Fruit fly (Drosophila melanogaster) whole organism, embryonic: ENCODE results near the gene CG12477.

ENCODE experiments used
- Bdp1 ChIP-seq: fragments of 200-800 bp; sonication (Bioruptor generic); optimal IDR thresholded peaks from 3 replicates; lab custom pipeline; 2016; ENCODE audit warnings: missing biosample characterization, missing genetic modification characterization
- CG10654 ChIP-seq: fragments of 200-800 bp; sonication (Bioruptor generic); optimal IDR thresholded peaks from 2 replicates; lab custom pipeline; 2016; ENCODE audit warnings: missing biosample characterization, missing genetic modification characterization
- CG11398 ChIP-seq: fragments of 200-800 bp; sonication (Bioruptor generic); optimal IDR thresholded peaks from 2 replicates; lab custom pipeline; 2016; ENCODE audit warnings: missing biosample characterization, missing genetic modification characterization
- CG11560 ChIP-seq: fragments of 200-800 bp; sonication (Bioruptor generic); IDR thresholded peaks from 3 replicates; pipeline ENCODE4 v1.3.6; 2022; ENCODE audit warnings: missing biosample characterization, missing genetic modification characterization
- CG14014 ChIP-seq: fragments of 200-800 bp; sonication (Bioruptor generic); IDR thresholded peaks from 2 replicates; pipeline ENCODE4 v1.3.6; 2022; ENCODE audit warnings: missing biosample characterization, missing genetic modification characterization
- CG14860 ChIP-seq: fragments of 200-800 bp; sonication (Bioruptor generic); IDR thresholded peaks from 3 replicates; pipeline ENCODE4 v1.3.6; 2022; ENCODE audit warnings: missing biosample characterization, missing genetic modification characterization; ENCODE audit not compliant: partially characterized antibody
- CG15514 ChIP-seq: fragments of 200-800 bp; sonication (Bioruptor generic); optimal IDR thresholded peaks from 3 replicates; lab custom pipeline; 2017; ENCODE audit warnings: missing biosample characterization, missing genetic modification characterization, mild to moderate bottlenecking, moderate library complexity, missing genetic modification reagents
- CG15696 ChIP-seq: fragments of 200-800 bp; sonication (Bioruptor generic); optimal IDR thresholded peaks from 2 replicates; lab custom pipeline; 2019; ENCODE audit warnings: missing biosample characterization, mild to moderate bottlenecking, missing genetic modification characterization, moderate library complexity
- CG1647 ChIP-seq: fragments of 200-800 bp; sonication (Bioruptor generic); optimal IDR thresholded peaks from 3 replicates; lab custom pipeline; 2016; ENCODE audit warnings: missing biosample characterization, missing genetic modification characterization
- CG17186 ChIP-seq: fragments of 200-800 bp; sonication (Bioruptor generic); optimal IDR thresholded peaks from 3 replicates; lab custom pipeline; 2017; ENCODE audit warnings: missing biosample characterization, missing genetic modification reagents, missing genetic modification characterization
- CG17912 ChIP-seq: fragments of 200-800 bp; sonication (Bioruptor generic); optimal IDR thresholded peaks from 2 replicates; lab custom pipeline; 2018; ENCODE audit warnings: missing biosample characterization, mild to moderate bottlenecking, missing genetic modification characterization
- CG18764 ChIP-seq: fragments of 200-800 bp; sonication (Bioruptor generic); optimal IDR thresholded peaks from 3 replicates; lab custom pipeline; 2016; ENCODE audit warnings: missing biosample characterization, missing genetic modification characterization
- CG31224 ChIP-seq: fragments of 200-800 bp; sonication (Bioruptor generic); IDR thresholded peaks from 2 replicates; pipeline ENCODE4 v1.3.6; 2022; ENCODE audit warnings: missing biosample characterization, missing genetic modification characterization
- CG32532 ChIP-seq: fragments of 200-800 bp; sonication (Bioruptor generic); IDR thresholded peaks from 2 replicates; pipeline ENCODE4 v1.3.6; 2022; ENCODE audit warnings: missing biosample characterization, missing genetic modification characterization
- CG34376 ChIP-seq: fragments of 200-800 bp; sonication (Bioruptor generic); optimal IDR thresholded peaks from 2 replicates; lab custom pipeline; 2018; ENCODE audit warnings: missing biosample characterization, mild to moderate bottlenecking, missing genetic modification characterization
- CG3838 ChIP-seq: fragments of 200-800 bp; sonication (Bioruptor generic); optimal IDR thresholded peaks from 3 replicates; lab custom pipeline; 2016; ENCODE audit warnings: missing biosample characterization, missing genetic modification characterization
- CG4360 ChIP-seq: fragments of 200-800 bp; sonication (Bioruptor generic); IDR thresholded peaks from 2 replicates; pipeline ENCODE4 v1.3.6; 2022; ENCODE audit warnings: missing biosample characterization, missing genetic modification characterization
- CG5953 ChIP-seq: fragments of 200-800 bp; sonication (Bioruptor generic); IDR thresholded peaks from 2 replicates; pipeline ENCODE4 v1.3.6; 2022; ENCODE audit warnings: missing biosample characterization, missing genetic modification characterization
- CG6272 ChIP-seq: fragments of 200-800 bp; sonication (Bioruptor generic); IDR thresholded peaks from 2 replicates; pipeline ENCODE4 v1.3.6; 2022; ENCODE audit warnings: missing biosample characterization, missing genetic modification characterization
- CG7928 ChIP-seq: fragments of 200-800 bp; sonication (Bioruptor generic); optimal IDR thresholded peaks from 2 replicates; lab custom pipeline; 2017; ENCODE audit warnings: missing biosample characterization, mild to moderate bottlenecking, missing genetic modification characterization
- CG9817 ChIP-seq: fragments of 200-800 bp; sonication (Bioruptor generic); optimal IDR thresholded peaks from 2 replicates; lab custom pipeline; 2018; ENCODE audit warnings: missing biosample characterization, mild to moderate bottlenecking, missing genetic modification characterization, moderate library complexity
- D ChIP-seq, 2 experiments: fragments of 200-800 bp in 1 of 2; fragments of >200 bp in 1 of 2; sonication (Bioruptor generic) in 1 of 2; optimal IDR thresholded peaks; 2 replicates in 1 of 2; 3 replicates in 1 of 2; lab custom pipeline; 2017; ENCODE audit warnings: mild to moderate bottlenecking in 1 of 2, missing biosample characterization in 1 of 2, missing genetic modification characterization in 1 of 2, missing genetic modification reagents in 1 of 2
- Dad ChIP-seq: fragments of 200-800 bp; sonication (Bioruptor generic); optimal IDR thresholded peaks from 3 replicates; lab custom pipeline; 2016; ENCODE audit warnings: missing biosample characterization, missing genetic modification characterization
- Dp ChIP-seq: fragments of 200-800 bp; sonication (Bioruptor generic); optimal IDR thresholded peaks from 2 replicates; lab custom pipeline; 2018; ENCODE audit warnings: missing biosample characterization, mild to moderate bottlenecking, missing genetic modification characterization, moderate library complexity
- ERR ChIP-seq: fragments of 200-800 bp; sonication (Bioruptor generic); optimal IDR thresholded peaks from 2 replicates; lab custom pipeline; 2016; ENCODE audit warnings: missing biosample characterization, missing genetic modification characterization
- Lim3 ChIP-seq: fragments of 200-800 bp; sonication (Bioruptor generic); IDR thresholded peaks from 2 replicates; pipeline ENCODE4 v1.3.6; 2022; ENCODE audit warnings: missing biosample characterization, missing genetic modification characterization
- MBD-R2 ChIP-seq: fragments of 200-800 bp; sonication (Bioruptor generic); IDR thresholded peaks from 2 replicates; pipeline ENCODE4 v1.3.6; 2022; ENCODE audit warnings: missing biosample characterization, missing genetic modification characterization
- MTF-1 ChIP-seq: fragments of 200-800 bp; sonication (Bioruptor generic); optimal IDR thresholded peaks from 2 replicates; lab custom pipeline; 2018; ENCODE audit warnings: missing biosample characterization, mild to moderate bottlenecking, missing genetic modification characterization, borderline replicate concordance
- Mrtf ChIP-seq: fragments of 200-800 bp; sonication (Bioruptor generic); IDR thresholded peaks from 3 replicates; pipeline ENCODE4 v1.3.6; 2022; ENCODE audit warnings: missing biosample characterization, missing genetic modification characterization
- Nf-YB ChIP-seq: fragments of 200-800 bp; sonication (Bioruptor generic); optimal IDR thresholded peaks from 3 replicates; lab custom pipeline; 2019; ENCODE audit warnings: missing biosample characterization, mild to moderate bottlenecking, missing genetic modification characterization, moderate library complexity
- Optix ChIP-seq: fragments of 200-800 bp; sonication (Bioruptor generic); IDR thresholded peaks from 3 replicates; pipeline ENCODE4 v1.3.6; 2022; ENCODE audit warnings: missing biosample characterization, missing genetic modification characterization
- Tbp ChIP-seq: fragments of >200 bp; optimal IDR thresholded peaks from 2 replicates; lab custom pipeline; 2018; ENCODE audit warnings: missing biosample characterization, missing genetic modification characterization
- az2 ChIP-seq: fragments of 200-800 bp; sonication (Bioruptor generic); optimal IDR thresholded peaks from 3 replicates; lab custom pipeline; 2016; ENCODE audit warnings: missing biosample characterization, missing genetic modification characterization
- caup ChIP-seq: fragments of 200-800 bp; sonication (Bioruptor generic); optimal IDR thresholded peaks from 3 replicates; lab custom pipeline; 2017; ENCODE audit warnings: missing biosample characterization, mild to moderate bottlenecking, missing genetic modification characterization, moderate library complexity; ENCODE audit not compliant: severe bottlenecking
- chinmo ChIP-seq: fragments of 200-800 bp; sonication (Bioruptor generic); IDR thresholded peaks from 4 replicates; pipeline ENCODE4 v1.3.6; 2022; ENCODE audit warnings: missing biosample characterization, missing genetic modification characterization; ENCODE audit not compliant: partially characterized antibody
- cwo ChIP-seq: fragments of 200-800 bp; sonication (Bioruptor generic); optimal IDR thresholded peaks from 3 replicates; lab custom pipeline; 2017; ENCODE audit warnings: missing biosample characterization, missing genetic modification characterization, mild to moderate bottlenecking, moderate library complexity, missing genetic modification reagents
- dimm ChIP-seq: fragments of 200-800 bp; sonication (Bioruptor generic); IDR thresholded peaks from 2 replicates; pipeline ENCODE4 v1.3.6; 2022; ENCODE audit warnings: missing biosample characterization, missing genetic modification characterization
- emc ChIP-seq: fragments of 200-800 bp; sonication (Bioruptor generic); optimal IDR thresholded peaks from 2 replicates; lab custom pipeline; 2016; ENCODE audit warnings: missing biosample characterization, missing genetic modification characterization
- fd102C ChIP-seq: fragments of 200-800 bp; sonication (Bioruptor generic); optimal IDR thresholded peaks from 2 replicates; lab custom pipeline; 2018; ENCODE audit warnings: missing biosample characterization, mild to moderate bottlenecking, missing genetic modification characterization, moderate library complexity
- fd64A ChIP-seq: fragments of 200-800 bp; sonication (Bioruptor generic); optimal IDR thresholded peaks from 3 replicates; lab custom pipeline; 2018; ENCODE audit warnings: missing biosample characterization, mild to moderate bottlenecking, missing genetic modification characterization
- ftz-f1 ChIP-seq: fragments of 200-800 bp; sonication (Bioruptor generic); optimal IDR thresholded peaks from 2 replicates; lab custom pipeline; 2016; ENCODE audit warnings: missing biosample characterization, missing genetic modification characterization
- maf-S ChIP-seq: fragments of 200-800 bp; sonication (Bioruptor generic); optimal IDR thresholded peaks from 2 replicates; lab custom pipeline; 2016; ENCODE audit warnings: missing biosample characterization, missing genetic modification characterization
- peb ChIP-seq: fragments of 200-800 bp; sonication (Bioruptor generic); IDR thresholded peaks from 2 replicates; pipeline ENCODE4 v1.3.6; 2022; ENCODE audit warnings: missing biosample characterization, missing genetic modification characterization
- phol ChIP-seq: fragments of 200-800 bp; sonication (Bioruptor generic); optimal IDR thresholded peaks from 3 replicates; lab custom pipeline; 2018; ENCODE audit warnings: missing biosample characterization, mild to moderate bottlenecking, missing genetic modification characterization, moderate library complexity
- slou ChIP-seq: fragments of 200-800 bp; sonication (Bioruptor generic); optimal IDR thresholded peaks from 3 replicates; lab custom pipeline; 2016; ENCODE audit warnings: missing biosample characterization, missing genetic modification characterization
- sob ChIP-seq: fragments of 200-800 bp; sonication (Bioruptor generic); IDR thresholded peaks from 2 replicates; pipeline ENCODE4 v1.3.6; 2022; ENCODE audit warnings: missing biosample characterization, missing genetic modification characterization
- tup ChIP-seq: fragments of 200-800 bp; sonication (Bioruptor generic); optimal IDR thresholded peaks from 2 replicates; lab custom pipeline; 2016; ENCODE audit warnings: missing biosample characterization, mild to moderate bottlenecking, missing genetic modification characterization, moderate library complexity
- tx ChIP-seq: fragments of 200-800 bp; sonication (Bioruptor generic); optimal IDR thresholded peaks from 2 replicates; lab custom pipeline; 2016; ENCODE audit warnings: missing biosample characterization, missing genetic modification characterization
- wdn ChIP-seq: fragments of 200-800 bp; sonication (Bioruptor generic); IDR thresholded peaks from 2 replicates; pipeline ENCODE4 v1.3.6; 2022; ENCODE audit warnings: missing biosample characterization, missing genetic modification characterization
- z ChIP-seq: fragments of 200-800 bp; sonication (Bioruptor generic); IDR thresholded peaks from 3 replicates; pipeline ENCODE4 v1.3.6; 2022; ENCODE audit warnings: missing biosample characterization, missing genetic modification characterization

CG12477 gene

dm6 chr3L:18756293-18756887, 33.3 kb upstream of the CG12477 start (continued):
- TF ChIP-seq tx (GFP tag; lab: Kevin White, UChicago) (no peak), CG6272 (GFP tag; lab: Robert Waterston, UW) (no peak), CG5953 (GFP tag; lab: Robert Waterston, UW) (peak; percentile 58; the same call in 1 of the 2 replicates), peb (GFP tag; lab: Robert Waterston, UW) (0 out of 2 replicates have a peak, but pooled peaks have one; percentile 13), maf-S (GFP tag; lab: Kevin White, UChicago) (no peak), dimm (GFP tag; lab: Robert Waterston, UW) (no peak), D (optimal IDR thresholded peaks at IDR 0.05; lab: Kevin White, UChicago) (no peak), D (GFP tag; optimal IDR thresholded peaks at IDR 0.05; lab: Kevin White, UChicago) (peak; percentile 67), slou (GFP tag; lab: Kevin White, UChicago) (no peak), Nf-YB (GFP tag; lab: Kevin White, UChicago) (peak; percentile 3), CG34376 (GFP tag; lab: Kevin White, UChicago) (no peak), CG15514 (no peak), sob (GFP tag; lab: Robert Waterston, UW) (no peak), CG4360 (GFP tag; lab: Robert Waterston, UW) (no peak), CG10654 (GFP tag; lab: Kevin White, UChicago) (peak; percentile 24), Bdp1 (GFP tag; lab: Kevin White, UChicago) (no peak), MBD-R2 (no peak), Dad (no peak), ftz-f1 (GFP tag; lab: Kevin White, UChicago) (no peak), MTF-1 (no peak), CG32532 (GFP tag; lab: Robert Waterston, UW) (no peak; the same call in 1 of the 2 replicates), fd102C (no peak), CG11398 (GFP tag; lab: Kevin White, UChicago) (no peak), CG17186 (GFP tag; lab: Kevin White, UChicago) (peak; percentile 15), CG11560 (tag; lab: Robert Waterston, UW) (no peak), z (GFP tag; lab: Robert Waterston, UW) (no peak), chinmo (0 out of 4 replicates have a peak, but pooled peaks have one; percentile 40), CG17912 (GFP tag; lab: Kevin White, UChicago) (no peak), wdn (no peak), Dp (no peak), tup (GFP tag; lab: Kevin White, UChicago) (no peak), Lim3 (GFP tag; lab: Robert Waterston, UW) (no peak), CG14860 (GFP tag; lab: Robert Waterston, UW) (no peak), Optix (GFP tag; lab: Robert Waterston, UW) (no peak), CG14014 (GFP tag; lab: Robert Waterston, UW) (peak; percentile 20; the same call in 1 of the 2 replicates), CG1647 (GFP tag; lab: Kevin White, UChicago) (no peak), caup (peak; percentile 39), CG9817 (no peak), phol (peak; percentile 83), cwo (GFP tag; lab: Kevin White, UChicago) (peak; percentile 25), fd64A (GFP tag; lab: Kevin White, UChicago) (no peak), emc (GFP tag; lab: Kevin White, UChicago) (no peak), az2 (peak; percentile 51), CG15696 (tag; lab: Kevin White, UChicago) (no peak), CG18764 (GFP tag; lab: Kevin White, UChicago) (no peak), Mrtf (no peak), CG7928 (GFP tag; lab: Kevin White, UChicago) (no peak), ERR (GFP tag; lab: Kevin White, UChicago) (no peak), Tbp (GFP tag; lab: Kevin White, UChicago) (no peak), CG31224 (no peak), CG3838 (GFP tag; lab: Kevin White, UChicago) (no peak)
